Worm (Caenorhabditis elegans) whole organism, L1 larva: ENCODE measurements around the gene aqp-5.

Experiments used
- lin-39 ChIP-seq: fragments of 150-350 bp; optimal IDR thresholded peaks from 2 replicates; lab custom pipeline; 2014; ENCODE audit warnings: missing biosample characterization, missing genetic modification reagents, missing genetic modification characterization
- nhr-237 ChIP-seq: fragments of 150-350 bp; optimal IDR thresholded peaks from 2 replicates; lab custom pipeline; 2014; ENCODE audit warnings: missing biosample characterization, missing genetic modification characterization
- nhr-90 ChIP-seq: sonication (generic microtip); optimal IDR thresholded peaks from 2 replicates; lab custom pipeline; 2016; ENCODE audit warnings: mild to moderate bottlenecking, missing genetic modification characterization, missing compliant biosample characterization; ENCODE audit not compliant: poor library complexity
- pqm-1 ChIP-seq: sonication (generic microtip); optimal IDR thresholded peaks from 3 replicates; lab custom pipeline; 2017; ENCODE audit warnings: missing biosample characterization, missing genetic modification characterization

ce11 chrV:10474040-10474439 is 17.5 kb upstream of the aqp-5 start:
- TF ChIP-seq nhr-237 (tag; lab: Kevin White, UChicago) (no peak), nhr-90 (tag; lab: Kevin White, UChicago) (no peak), pqm-1 (tag; lab: Kevin White, UChicago) (no peak), lin-39 (no peak)
